Fruit fly (Drosophila melanogaster) whole organism, embryonic: Measurements from ENCODE around the gene trem.

Source experiments
- CG10654 ChIP-seq: fragments of 200-800 bp; sonication (Bioruptor generic); optimal IDR thresholded peaks from 2 replicates; lab custom pipeline; 2016; ENCODE audit warnings: missing biosample characterization, missing genetic modification characterization
- CG11723 ChIP-seq: fragments of 200-800 bp; sonication (Bioruptor generic); optimal IDR thresholded peaks from 2 replicates; lab custom pipeline; 2017; ENCODE audit warnings: missing biosample characterization, mild to moderate bottlenecking, missing genetic modification characterization
- CG12942 ChIP-seq: fragments of 200-800 bp; sonication (Bioruptor generic); optimal IDR thresholded peaks from 3 replicates; lab custom pipeline; 2016; ENCODE audit warnings: missing biosample characterization, missing genetic modification characterization
- CG15479 ChIP-seq: fragments of 200-800 bp; sonication (Bioruptor generic); optimal IDR thresholded peaks from 3 replicates; lab custom pipeline; 2019; ENCODE audit warnings: missing biosample characterization, mild to moderate bottlenecking, missing genetic modification characterization, moderate library complexity
- CG15696 ChIP-seq: fragments of 200-800 bp; sonication (Bioruptor generic); optimal IDR thresholded peaks from 2 replicates; lab custom pipeline; 2019; ENCODE audit warnings: missing biosample characterization, mild to moderate bottlenecking, missing genetic modification characterization, moderate library complexity
- CG17359 ChIP-seq: fragments of 200-800 bp; sonication (Bioruptor generic); optimal IDR thresholded peaks from 3 replicates; lab custom pipeline; 2018; ENCODE audit warnings: missing biosample characterization, mild to moderate bottlenecking, missing genetic modification characterization, moderate library complexity
- CG1832 ChIP-seq: fragments of 200-800 bp; sonication (Bioruptor generic); optimal IDR thresholded peaks from 2 replicates; lab custom pipeline; 2017; ENCODE audit warnings: missing biosample characterization, mild to moderate bottlenecking, missing genetic modification characterization, inconsistent platforms
- CG18619 ChIP-seq: fragments of 200-800 bp; sonication (Bioruptor generic); optimal IDR thresholded peaks from 3 replicates; lab custom pipeline; 2017; ENCODE audit warnings: missing biosample characterization, mild to moderate bottlenecking, missing genetic modification characterization
- CG2116 ChIP-seq: fragments of 200-800 bp; sonication (Bioruptor generic); optimal IDR thresholded peaks from 3 replicates; lab custom pipeline; 2018; ENCODE audit warnings: missing biosample characterization, mild to moderate bottlenecking, missing genetic modification characterization
- CG31441 ChIP-seq: fragments of 200-800 bp; sonication (Bioruptor generic); IDR thresholded peaks from 2 replicates; pipeline ENCODE4 v1.3.6; 2022; ENCODE audit warnings: missing biosample characterization, missing genetic modification characterization
- CG34422 ChIP-seq: fragments of 200-800 bp; sonication (Bioruptor generic); IDR thresholded peaks from 3 replicates; pipeline ENCODE4 v1.3.6; 2022; ENCODE audit warnings: missing biosample characterization, missing genetic modification characterization
- CG3995 ChIP-seq: fragments of 200-800 bp; sonication (Bioruptor generic); optimal IDR thresholded peaks from 3 replicates; lab custom pipeline; 2016; ENCODE audit warnings: missing biosample characterization, missing genetic modification characterization
- CG5953 ChIP-seq: fragments of 200-800 bp; sonication (Bioruptor generic); IDR thresholded peaks from 2 replicates; pipeline ENCODE4 v1.3.6; 2022; ENCODE audit warnings: missing biosample characterization, missing genetic modification characterization
- CG6654 ChIP-seq: fragments of 200-800 bp; sonication (Bioruptor generic); optimal IDR thresholded peaks from 2 replicates; lab custom pipeline; 2017; ENCODE audit warnings: missing biosample characterization, mild to moderate bottlenecking, missing genetic modification characterization
- CG7839 ChIP-seq: fragments of 200-800 bp; sonication (Bioruptor generic); optimal IDR thresholded peaks from 3 replicates; lab custom pipeline; 2018; ENCODE audit warnings: missing biosample characterization, mild to moderate bottlenecking, missing genetic modification characterization, moderate library complexity
- CG8359 ChIP-seq: fragments of 200-800 bp; sonication (Bioruptor generic); optimal IDR thresholded peaks from 2 replicates; lab custom pipeline; 2017; ENCODE audit warnings: missing biosample characterization, mild to moderate bottlenecking, missing genetic modification characterization, borderline replicate concordance
- CG8924 ChIP-seq: fragments of 200-800 bp; optimal IDR thresholded peaks from 3 replicates; lab custom pipeline; 2019; ENCODE audit warnings: missing biosample characterization, mild to moderate bottlenecking, missing genetic modification characterization, moderate library complexity
- CG9797 ChIP-seq: fragments of 200-800 bp; sonication (Bioruptor generic); optimal IDR thresholded peaks from 3 replicates; lab custom pipeline; 2018; ENCODE audit warnings: missing biosample characterization, mild to moderate bottlenecking, missing genetic modification characterization
- Camta ChIP-seq: fragments of 200-800 bp; sonication (Bioruptor generic); optimal IDR thresholded peaks from 2 replicates; lab custom pipeline; 2016; ENCODE audit warnings: missing biosample characterization, missing genetic modification characterization
- Dip3 ChIP-seq: fragments of 200-800 bp; sonication (Bioruptor generic); optimal IDR thresholded peaks from 3 replicates; lab custom pipeline; 2016; ENCODE audit warnings: missing biosample characterization, missing genetic modification characterization
- Gug ChIP-seq: fragments of 200-800 bp; sonication (Bioruptor generic); IDR thresholded peaks from 4 replicates; pipeline ENCODE4 v1.3.6; 2022; ENCODE audit warnings: missing biosample characterization, missing genetic modification characterization
- H2.0 ChIP-seq: fragments of 200-800 bp; sonication (Bioruptor generic); IDR thresholded peaks from 2 replicates; pipeline ENCODE4 v1.3.6; 2022; ENCODE audit warnings: missing biosample characterization, missing genetic modification characterization
- HLH3B ChIP-seq: fragments of 200-800 bp; sonication (Bioruptor generic); IDR thresholded peaks from 2 replicates; pipeline ENCODE4 v1.3.6; 2022; ENCODE audit warnings: missing biosample characterization, missing genetic modification characterization
- Jarid2 ChIP-seq: fragments of 200-800 bp; sonication (Bioruptor generic); optimal IDR thresholded peaks from 3 replicates; lab custom pipeline; 2017; ENCODE audit warnings: mild to moderate bottlenecking, missing biosample characterization, missing genetic modification reagents, missing genetic modification characterization
- Lpt ChIP-seq: fragments of >200 bp; optimal IDR thresholded peaks from 2 replicates; lab custom pipeline; 2018; ENCODE audit warnings: missing biosample characterization, missing genetic modification characterization
- Oli ChIP-seq: fragments of 200-800 bp; sonication (Bioruptor generic); optimal IDR thresholded peaks from 2 replicates; lab custom pipeline; 2018; ENCODE audit warnings: missing biosample characterization, mild to moderate bottlenecking, missing genetic modification characterization, moderate library complexity
- Ravus ChIP-seq: fragments of 200-800 bp; sonication (Bioruptor generic); IDR thresholded peaks from 2 replicates; pipeline ENCODE4 v1.3.6; 2022; ENCODE audit warnings: missing biosample characterization, missing genetic modification characterization
- Ssrp ChIP-seq: fragments of 200-800 bp; sonication (Bioruptor generic); optimal IDR thresholded peaks from 2 replicates; lab custom pipeline; 2018; ENCODE audit warnings: missing biosample characterization, mild to moderate bottlenecking, missing genetic modification characterization, moderate library complexity
- abd-A ChIP-seq: fragments of 200-800 bp; sonication (Bioruptor generic); optimal IDR thresholded peaks from 3 replicates; lab custom pipeline; 2019; ENCODE audit warnings: missing biosample characterization, mild to moderate bottlenecking, missing genetic modification characterization, moderate library complexity
- ato ChIP-seq: fragments of 200-800 bp; sonication (Bioruptor generic); IDR thresholded peaks from 2 replicates; pipeline ENCODE4 v1.3.6; 2022; ENCODE audit warnings: missing biosample characterization, missing genetic modification characterization; ENCODE audit not compliant: partially characterized antibody
- cato ChIP-seq: fragments of 200-800 bp; sonication (Bioruptor generic); optimal IDR thresholded peaks from 2 replicates; lab custom pipeline; 2016; ENCODE audit warnings: missing biosample characterization, missing genetic modification characterization, borderline replicate concordance
- caup ChIP-seq: fragments of 200-800 bp; sonication (Bioruptor generic); optimal IDR thresholded peaks from 3 replicates; lab custom pipeline; 2017; ENCODE audit warnings: missing biosample characterization, mild to moderate bottlenecking, missing genetic modification characterization, moderate library complexity; ENCODE audit not compliant: severe bottlenecking
- cg ChIP-seq: fragments of 200-800 bp; sonication (Bioruptor generic); optimal IDR thresholded peaks from 3 replicates; lab custom pipeline; 2019; ENCODE audit warnings: missing biosample characterization, mild to moderate bottlenecking, missing genetic modification characterization, moderate library complexity
- chinmo ChIP-seq: fragments of 200-800 bp; sonication (Bioruptor generic); IDR thresholded peaks from 4 replicates; pipeline ENCODE4 v1.3.6; 2022; ENCODE audit warnings: missing biosample characterization, missing genetic modification characterization; ENCODE audit not compliant: partially characterized antibody
- dati ChIP-seq: fragments of 200-800 bp; sonication (Bioruptor generic); IDR thresholded peaks from 2 replicates; pipeline ENCODE4 v1.3.6; 2022; ENCODE audit warnings: missing biosample characterization, missing genetic modification characterization
- dimm ChIP-seq: fragments of 200-800 bp; sonication (Bioruptor generic); IDR thresholded peaks from 2 replicates; pipeline ENCODE4 v1.3.6; 2022; ENCODE audit warnings: missing biosample characterization, missing genetic modification characterization
- disco-r ChIP-seq: fragments of 200-800 bp; sonication (Bioruptor generic); optimal IDR thresholded peaks from 2 replicates; lab custom pipeline; 2016; ENCODE audit warnings: missing biosample characterization, missing genetic modification characterization
- dm ChIP-seq: fragments of 200-800 bp; sonication (Bioruptor generic); optimal IDR thresholded peaks from 3 replicates; lab custom pipeline; 2016; ENCODE audit warnings: missing biosample characterization, missing genetic modification characterization
- dmrt11E ChIP-seq: fragments of 200-800 bp; sonication (Bioruptor generic); optimal IDR thresholded peaks from 3 replicates; lab custom pipeline; 2018; ENCODE audit warnings: missing biosample characterization, mild to moderate bottlenecking, missing genetic modification characterization, moderate library complexity
- ems ChIP-seq: fragments of 200-800 bp; sonication (Bioruptor generic); optimal IDR thresholded peaks from 3 replicates; lab custom pipeline; 2016; ENCODE audit warnings: missing biosample characterization, missing genetic modification characterization
- gsb-n ChIP-seq: fragments of 200-800 bp; sonication (Bioruptor generic); optimal IDR thresholded peaks from 3 replicates; lab custom pipeline; 2018; ENCODE audit warnings: missing biosample characterization, mild to moderate bottlenecking, missing genetic modification characterization
- knrl ChIP-seq: fragments of 200-800 bp; sonication (Bioruptor generic); IDR thresholded peaks from 3 replicates; pipeline ENCODE4 v1.3.6; 2022; ENCODE audit warnings: missing biosample characterization, missing genetic modification characterization; ENCODE audit not compliant: partially characterized antibody
- maf-S ChIP-seq: fragments of 200-800 bp; sonication (Bioruptor generic); optimal IDR thresholded peaks from 2 replicates; lab custom pipeline; 2016; ENCODE audit warnings: missing biosample characterization, missing genetic modification characterization
- p53 ChIP-seq: fragments of 200-800 bp; sonication (Bioruptor generic); optimal IDR thresholded peaks from 2 replicates; lab custom pipeline; 2016; ENCODE audit warnings: missing biosample characterization, missing genetic modification characterization
- rib ChIP-seq: fragments of 200-800 bp; sonication (Bioruptor generic); IDR thresholded peaks from 2 replicates; pipeline ENCODE4 v1.3.6; 2022; ENCODE audit warnings: missing biosample characterization, missing genetic modification characterization
- sr ChIP-seq: fragments of 200-800 bp; sonication (Bioruptor generic); IDR thresholded peaks from 3 replicates; pipeline ENCODE4 v1.3.6; 2022; ENCODE audit warnings: missing biosample characterization, missing genetic modification characterization
- stwl ChIP-seq: fragments of 200-800 bp; sonication (Bioruptor generic); optimal IDR thresholded peaks from 3 replicates; lab custom pipeline; 2018; ENCODE audit warnings: missing biosample characterization, mild to moderate bottlenecking, missing genetic modification characterization, moderate library complexity
- tgo ChIP-seq: fragments of 200-800 bp; sonication (Bioruptor generic); IDR thresholded peaks from 3 replicates; pipeline ENCODE4 v1.3.6; 2022; ENCODE audit warnings: missing biosample characterization, missing genetic modification characterization
- trh ChIP-seq: fragments of 200-800 bp; sonication (Bioruptor generic); optimal IDR thresholded peaks from 2 replicates; lab custom pipeline; 2016; ENCODE audit warnings: missing biosample characterization, missing genetic modification characterization
- ttk ChIP-seq: fragments of 200-800 bp; sonication (Bioruptor generic); IDR thresholded peaks from 2 replicates; pipeline ENCODE4 v2.1.2; 2022; ENCODE audit warnings: missing biosample characterization, missing genetic modification characterization
- usp ChIP-seq: fragments of >200 bp; optimal IDR thresholded peaks from 2 replicates; lab custom pipeline; 2017; ENCODE audit warnings: missing biosample characterization, missing genetic modification characterization

Gene trem

DNA sequence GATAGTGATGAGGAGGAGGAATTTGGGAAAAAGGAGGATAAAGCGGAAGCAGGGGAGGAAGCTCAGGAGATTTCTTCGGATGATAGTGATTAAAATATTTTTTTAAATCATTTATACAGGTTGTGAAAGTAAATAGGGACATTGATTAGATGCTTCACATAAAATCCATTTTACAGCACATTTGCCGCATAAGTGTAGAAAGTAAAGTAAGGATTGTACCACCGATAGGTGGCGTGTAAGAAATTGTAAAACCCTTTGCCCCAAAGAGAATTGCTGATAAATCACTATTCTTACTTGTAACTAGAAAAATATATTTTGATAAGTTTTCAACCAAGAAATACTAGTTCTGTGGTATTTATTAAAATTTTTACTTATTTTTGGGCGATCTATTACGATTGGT lies 27.9 kb upstream of the trem start (continued):
- TF ChIP-seq dm (GFP tag; lab: Kevin White, UChicago) (no peak), dimm (no peak), CG3995 (GFP tag; lab: Kevin White, UChicago) (peak; percentile 39), gsb-n (tag; lab: Kevin White, UChicago) (no peak), Jarid2 (GFP tag; lab: Kevin White, UChicago) (no peak), cato (GFP tag; lab: Kevin White, UChicago) (no peak), CG15479 (GFP tag; lab: Kevin White, UChicago) (no peak), CG9797 (GFP tag; lab: Kevin White, UChicago) (no peak), Camta (no peak), trh (GFP tag; lab: Kevin White, UChicago) (no peak), Dip3 (GFP tag; lab: Kevin White, UChicago) (no peak), rib (GFP tag; lab: Robert Waterston, UW) (no peak), stwl (tag; lab: Kevin White, UChicago) (peak; percentile 47), p53 (no peak), sr (GFP tag; lab: Robert Waterston, UW) (no peak), H2.0 (0 out of 2 replicates have a peak, but pooled peaks have one; percentile 34), CG7839 (no peak), CG5953 (GFP tag; lab: Robert Waterston, UW) (no peak), Oli (tag; lab: Kevin White, UChicago) (no peak), CG34422 (GFP tag; lab: Robert Waterston, UW) (no peak), disco-r (GFP tag; lab: Kevin White, UChicago) (no peak), CG10654 (GFP tag; lab: Kevin White, UChicago) (no peak)
- TF ChIP-seq, all 482 proteins: peak for 23

DNA sequence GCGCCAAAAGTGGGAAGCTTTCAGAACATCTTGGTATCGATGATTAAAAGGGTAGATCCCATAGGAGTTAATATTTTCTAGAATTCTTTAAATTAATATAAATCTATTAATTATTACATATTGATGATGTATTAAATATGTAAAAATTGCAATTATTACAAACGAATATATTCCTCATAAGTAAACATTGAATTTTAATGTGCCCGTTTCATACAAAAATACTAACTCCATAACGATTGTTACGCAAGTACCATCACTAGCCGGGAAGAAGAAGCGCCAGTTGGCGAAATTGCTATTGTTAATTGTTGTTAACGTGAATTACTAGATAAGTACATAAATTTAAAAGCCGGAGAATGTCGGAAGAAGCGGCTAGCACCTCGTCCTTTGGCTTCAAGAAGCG lies 26.4 kb upstream of the trem start, which contains the start of gene mdlc:
Gene mdlc, plus strand, starts transcription at position 248 of the 400 bp plus-strand sequence.
- TF ChIP-seq usp (GFP tag; lab: Kevin White, UChicago), result no peak
- TF ChIP-seq dati (GFP tag; lab: Robert Waterston, UW), result no peak
- TF ChIP-seq CG17359, result no peak
- TF ChIP-seq dmrt11E, result no peak
- TF ChIP-seq Oli (tag; lab: Kevin White, UChicago), result no peak
- TF ChIP-seq CG2116 (GFP tag; lab: Kevin White, UChicago), result peak; percentile 15
- TF ChIP-seq CG31441 (GFP tag; lab: Robert Waterston, UW), result peak; percentile 31; the same call in 1 of the 2 replicates
- TF ChIP-seq caup, result no peak
- no peak for TF ChIP-seq CG6654 (GFP tag; lab: Kevin White, UChicago)
- TF ChIP-seq HLH3B (GFP tag; lab: Robert Waterston, UW), result no peak
- TF ChIP-seq CG15696 (tag; lab: Kevin White, UChicago), result peak; percentile 4
- no peak for TF ChIP-seq cg (GFP tag; lab: Kevin White, UChicago)
- TF ChIP-seq abd-A, result peak; percentile 46
- TF ChIP-seq Lpt (GFP tag; lab: Kevin White, UChicago), result no peak
- no peak for TF ChIP-seq CG1832
- no peak for TF ChIP-seq Gug (GFP tag; lab: Robert Waterston, UW)
- no peak for TF ChIP-seq sr (GFP tag; lab: Robert Waterston, UW)
- TF ChIP-seq maf-S (GFP tag; lab: Kevin White, UChicago), result no peak
- no peak for TF ChIP-seq CG18619 (GFP tag; lab: Kevin White, UChicago)
- no peak for TF ChIP-seq ttk (GFP tag; lab: Robert Waterston, UW)
- no peak for TF ChIP-seq chinmo
- no peak for TF ChIP-seq CG11723
- no peak for TF ChIP-seq tgo (GFP tag; lab: Robert Waterston, UW)
- no peak for TF ChIP-seq Ssrp (tag; lab: Kevin White, UChicago)
- TF ChIP-seq CG8924 (tag; lab: Kevin White, UChicago), result no peak
- TF ChIP-seq knrl (GFP tag; lab: Robert Waterston, UW), result peak; percentile 76
- TF ChIP-seq ems (GFP tag; lab: Kevin White, UChicago), result no peak
- no peak for TF ChIP-seq CG8359 (GFP tag; lab: Kevin White, UChicago)
- TF ChIP-seq Ravus (GFP tag; lab: Robert Waterston, UW), result no peak
- TF ChIP-seq CG3995 (GFP tag; lab: Kevin White, UChicago), result no peak
- no peak for TF ChIP-seq ato (GFP tag; lab: Robert Waterston, UW)
- TF ChIP-seq CG12942, result no peak
